Fruit fly (Drosophila melanogaster) whole organism: Measurements from ENCODE around the gene Lim3.
A peak's percentile ranks its signal among the peaks of the same experiment; 100 is the strongest.

ENCODE experiments used
- CG8478 ChIP-seq: fragments of >200 bp; optimal IDR thresholded peaks from 2 replicates; lab custom pipeline; 2018; ENCODE audit warnings: inconsistent platforms
- Dll ChIP-seq: fragments of >200 bp; optimal IDR thresholded peaks from 2 replicates; lab custom pipeline; 2017
- EcR ChIP-seq, 2 experiments: fragments of >200 bp; optimal IDR thresholded peaks; 2 replicates each; lab custom pipeline; 2017; ENCODE audit warnings: missing biosample characterization in 2 of 2, missing genetic modification characterization in 2 of 2, missing genetic modification reagents in 2 of 2
- pan ChIP-seq: fragments of >200 bp; optimal IDR thresholded peaks from 2 replicates; lab custom pipeline; 2017
- psq ChIP-seq: fragments of >200 bp; optimal IDR thresholded peaks from 2 replicates; lab custom pipeline; 2017
- usp ChIP-seq: fragments of >200 bp; optimal IDR thresholded peaks from 2 replicates; lab custom pipeline; 2017; ENCODE audit warnings: missing biosample characterization, missing genetic modification characterization, mixed read lengths

Lim3 gene

dm6 chr2L:19139751-19140150 is 31.5 kb upstream of the Lim3 start:
- TF ChIP-seq usp (no peak), pan (lab: Kevin White, UChicago) (no peak), psq (no peak), CG8478 (no peak), Dll (lab: Kevin White, UChicago) (no peak), EcR (GFP tag; optimal IDR thresholded peaks at IDR 0.05; lab: Kevin White, UChicago) (no peak)

dm6 chr2L:19138361-19139041 is 30.3 kb upstream of the Lim3 start:
- peak in 1 of 2 experiments; percentile 58 for TF ChIP-seq EcR (GFP tag; optimal IDR thresholded peaks at IDR 0.05; lab: Kevin White, UChicago)
- no peak for TF ChIP-seq usp

dm6 chr2L:19137494-19138360 is 29.5 kb upstream of the Lim3 start:
- no peak for TF ChIP-seq Dll (lab: Kevin White, UChicago)
- no peak for TF ChIP-seq pan (lab: Kevin White, UChicago)
- TF ChIP-seq psq: no peak
- TF ChIP-seq usp: no peak
- no peak for TF ChIP-seq EcR (GFP tag; optimal IDR thresholded peaks at IDR 0.05; lab: Kevin White, UChicago)
- TF ChIP-seq CG8478: no peak

DNA sequence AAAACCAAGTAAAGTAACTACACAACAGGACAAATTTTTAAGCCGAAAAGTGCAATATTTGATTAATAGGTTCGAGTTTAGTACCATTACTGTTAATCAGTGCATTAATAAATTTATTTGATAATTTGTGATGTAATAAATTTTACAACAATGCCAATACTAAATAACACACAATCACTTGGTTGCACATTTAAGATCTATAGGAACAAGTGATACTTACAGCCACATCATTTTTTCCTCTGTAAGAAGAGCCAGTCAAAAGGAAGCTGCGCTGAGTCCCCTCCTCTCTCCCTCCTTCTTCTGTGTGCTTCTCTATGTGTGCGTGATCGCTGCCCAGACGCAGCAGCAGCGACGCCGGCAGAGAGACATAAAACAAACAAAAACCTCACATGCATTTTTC is 28.5 kb upstream of the Lim3 start:
- TF ChIP-seq EcR (GFP tag; optimal IDR thresholded peaks at IDR 0.05; lab: Kevin White, UChicago) (no peak), psq (no peak), Dll (lab: Kevin White, UChicago) (no peak), CG8478 (no peak), pan (lab: Kevin White, UChicago) (no peak), usp (no peak)

- TF ChIP-seq EcR (GFP tag; optimal IDR thresholded peaks at IDR 0.05; lab: Kevin White, UChicago) (no peak), pan (lab: Kevin White, UChicago) (no peak), psq (no peak), Dll (lab: Kevin White, UChicago) (no peak), CG8478 (no peak), usp (no peak)
Measured at dm6 chr2L:19135955-19136677, 27.9 kb upstream of the Lim3 start.

dm6 chr2L:19134814-19135523 is 26.7 kb upstream of the Lim3 start, which contains the start of gene Polr1D:
Gene Polr1D, minus strand, starts transcription at chr2L:19135233.
- TF ChIP-seq Dll (lab: Kevin White, UChicago) (peak; percentile 69), EcR (GFP tag; optimal IDR thresholded peaks at IDR 0.05; lab: Kevin White, UChicago) (no peak)

DNA sequence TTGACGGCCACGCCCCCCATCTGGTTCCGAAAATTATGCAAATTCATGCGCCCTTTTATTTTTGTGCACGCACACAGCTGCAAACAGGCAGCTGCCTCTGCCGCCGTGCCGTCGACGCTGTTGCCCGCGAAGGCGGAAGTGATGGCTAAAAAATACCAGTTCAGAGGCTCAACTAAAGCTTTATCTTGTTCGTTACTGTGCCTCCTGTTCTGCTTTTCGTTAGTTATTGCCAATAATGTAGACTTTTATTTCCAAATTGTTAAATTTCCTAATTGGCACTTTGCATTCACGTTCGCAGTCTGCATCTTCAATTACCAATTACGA is 26.1 kb upstream of the Lim3 start:
- no peak for TF ChIP-seq usp
- no peak for TF ChIP-seq Dll (lab: Kevin White, UChicago)
- no peak for TF ChIP-seq pan (lab: Kevin White, UChicago)
- TF ChIP-seq psq: no peak
- TF ChIP-seq EcR (GFP tag; optimal IDR thresholded peaks at IDR 0.05; lab: Kevin White, UChicago): no peak
- no peak for TF ChIP-seq CG8478

DNA sequence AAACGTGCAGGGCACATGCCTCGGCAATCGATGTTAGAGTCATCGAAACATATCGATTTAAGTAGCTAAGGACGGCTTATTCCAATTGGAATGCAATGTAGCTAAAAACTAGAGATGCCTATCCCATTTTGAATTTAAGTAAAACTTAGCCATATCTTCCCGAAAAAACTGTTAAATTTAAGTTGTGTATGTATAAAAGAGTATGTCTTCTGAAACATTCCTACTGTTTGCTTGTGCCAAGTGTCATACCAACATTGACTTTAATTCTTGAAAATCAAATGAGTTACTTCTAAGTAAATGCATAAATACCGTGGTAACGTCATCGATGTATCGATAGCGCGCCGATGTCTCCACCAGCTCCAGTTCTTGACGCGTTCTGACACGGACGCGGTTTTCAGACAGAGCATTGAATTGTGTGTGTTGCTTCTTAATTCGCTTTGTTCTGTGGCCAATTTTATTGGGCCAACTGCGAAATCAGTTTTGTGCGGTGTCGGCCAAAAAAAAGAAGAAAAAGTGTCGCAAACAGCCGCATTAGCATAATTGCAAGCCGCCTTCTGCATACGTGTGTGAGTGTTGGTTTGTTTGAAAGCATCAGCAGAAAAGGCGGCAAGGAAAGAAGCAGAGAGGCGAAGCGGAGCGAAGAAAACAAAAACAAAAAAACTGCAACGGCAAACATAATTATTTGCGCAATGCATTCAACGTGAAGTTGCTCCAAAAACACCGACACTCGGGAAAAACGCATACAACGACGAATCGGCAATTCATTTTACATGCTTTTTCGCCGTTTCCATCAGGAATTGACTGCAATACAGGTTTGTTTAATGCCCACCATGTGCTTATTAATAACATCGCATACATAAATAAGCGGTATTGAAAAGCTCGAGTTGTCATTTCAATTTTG is 25.5 kb upstream of the Lim3 start, which contains the start of gene brat:
TSS of gene brat (plus strand) at position 352 of the 901 bp plus-strand sequence.
- TF ChIP-seq CG8478 (no peak), EcR (GFP tag; optimal IDR thresholded peaks at IDR 0.05; lab: Kevin White, UChicago) (no peak), psq (no peak), Dll (lab: Kevin White, UChicago) (no peak), usp (no peak), pan (lab: Kevin White, UChicago) (no peak)

- TF ChIP-seq psq (no peak), EcR (GFP tag; optimal IDR thresholded peaks at IDR 0.05; lab: Kevin White, UChicago) (no peak), CG8478 (no peak), Dll (lab: Kevin White, UChicago) (no peak), usp (no peak), pan (lab: Kevin White, UChicago) (no peak)
Measured at dm6 chr2L:19131905-19132402, 23.7 kb upstream of the Lim3 start, which contains the start of the genes AsnRS and DCTN6-p27. Gene AsnRS, minus strand, starts transcription at chr2L:19131954. Gene DCTN6-p27, plus strand, starts transcription at chr2L:19132323.

- TF ChIP-seq pan (lab: Kevin White, UChicago): no peak
Measured at dm6 chr2L:19126888-19127287, 18.7 kb upstream of the Lim3 start.

- TF ChIP-seq Dll (lab: Kevin White, UChicago) (no peak), pan (lab: Kevin White, UChicago) (no peak), psq (no peak), EcR (GFP tag; optimal IDR thresholded peaks at IDR 0.05; lab: Kevin White, UChicago) (no peak), CG8478 (no peak), usp (no peak)
Measured at dm6 chr2L:19123472-19124070, 15.3 kb upstream of the Lim3 start, which contains the start of gene Phb1. Gene Phb1, minus strand, starts transcription at chr2L:19123869.
